Worm (Caenorhabditis elegans) whole organism, late embryonic: ENCODE measurements around the gene set-22.

ENCODE experiments used
- C38D4.7 ChIP-seq: fragments of 200-800 bp; sonication (Bioruptor generic); optimal IDR thresholded peaks from 2 replicates; lab custom pipeline; 2018; ENCODE audit warnings: mild to moderate bottlenecking, missing genetic modification characterization, moderate library complexity, missing compliant biosample characterization
- K02D7.2 ChIP-seq: sonication (generic microtip); optimal IDR thresholded peaks from 2 replicates; lab custom pipeline; 2017; ENCODE audit warnings: mild to moderate bottlenecking, missing genetic modification characterization, missing compliant biosample characterization
- K09A11.1 ChIP-seq: sonication (generic microtip); optimal IDR thresholded peaks from 2 replicates; lab custom pipeline; 2017; ENCODE audit warnings: antibody characterized with exemption, mild to moderate bottlenecking, missing genetic modification characterization, missing compliant biosample characterization; ENCODE audit not compliant: insufficient read depth
- T23F11.4 ChIP-seq: fragments of 200-800 bp; sonication (Bioruptor generic); optimal IDR thresholded peaks from 2 replicates; lab custom pipeline; 2018; ENCODE audit warnings: mild to moderate bottlenecking, missing genetic modification characterization, missing compliant biosample characterization
- Y22D7AL.16 ChIP-seq: sonication (generic microtip); optimal IDR thresholded peaks from 2 replicates; lab custom pipeline; 2016; ENCODE audit warnings: missing genetic modification characterization, missing compliant biosample characterization
- ahr-1 ChIP-seq: sonication (generic microtip); optimal IDR thresholded peaks from 2 replicates; lab custom pipeline; 2016; ENCODE audit warnings: missing genetic modification characterization, missing compliant biosample characterization
- ceh-18 ChIP-seq: sonication (generic microtip); optimal IDR thresholded peaks from 2 replicates; lab custom pipeline; 2016; ENCODE audit warnings: missing genetic modification characterization, missing compliant biosample characterization
- ceh-22 ChIP-seq: sonication (generic microtip); optimal IDR thresholded peaks from 2 replicates; lab custom pipeline; 2017; ENCODE audit warnings: missing biosample characterization, missing genetic modification characterization
- ceh-30 ChIP-seq: fragments of 150-350 bp; optimal IDR thresholded peaks from 2 replicates; lab custom pipeline; 2014; ENCODE audit warnings: missing biosample characterization, missing genetic modification characterization
- ceh-34 ChIP-seq: sonication (generic microtip); optimal IDR thresholded peaks from 2 replicates; lab custom pipeline; 2016; ENCODE audit warnings: mild to moderate bottlenecking, missing genetic modification characterization, missing compliant biosample characterization
- ceh-6 ChIP-seq: fragments of 200-800 bp; sonication (Bioruptor generic); optimal IDR thresholded peaks from 2 replicates; lab custom pipeline; 2018; ENCODE audit warnings: mild to moderate bottlenecking, missing genetic modification characterization, missing compliant biosample characterization
- dve-1 ChIP-seq: sonication (generic microtip); optimal IDR thresholded peaks from 2 replicates; lab custom pipeline; 2017; ENCODE audit warnings: antibody characterized with exemption, mild to moderate bottlenecking, missing genetic modification characterization, missing compliant biosample characterization
- elt-2 ChIP-seq: sonication (generic microtip); optimal IDR thresholded peaks from 2 replicates; lab custom pipeline; 2016; ENCODE audit warnings: missing genetic modification reagents, missing genetic modification characterization, missing compliant biosample characterization
- elt-4 ChIP-seq: sonication (generic microtip); optimal IDR thresholded peaks from 2 replicates; lab custom pipeline; 2016; ENCODE audit warnings: missing genetic modification characterization, missing compliant biosample characterization
- fax-1 ChIP-seq: sonication (generic microtip); optimal IDR thresholded peaks from 2 replicates; lab custom pipeline; 2016; ENCODE audit warnings: missing genotype, missing genetic modification characterization, missing compliant biosample characterization
- fkh-6 ChIP-seq: sonication (generic microtip); optimal IDR thresholded peaks from 2 replicates; lab custom pipeline; 2016; ENCODE audit warnings: missing genetic modification characterization, missing compliant biosample characterization
- hlh-13 ChIP-seq: fragments of 200-800 bp; sonication (Bioruptor generic); optimal IDR thresholded peaks from 2 replicates; lab custom pipeline; 2018; ENCODE audit warnings: mild to moderate bottlenecking, missing genetic modification characterization, missing compliant biosample characterization
- hlh-15 ChIP-seq: sonication (generic microtip); optimal IDR thresholded peaks from 2 replicates; lab custom pipeline; 2016; ENCODE audit warnings: missing genetic modification characterization, missing compliant biosample characterization
- hlh-30 ChIP-seq: sonication (generic microtip); optimal IDR thresholded peaks from 2 replicates; lab custom pipeline; 2017; ENCODE audit warnings: antibody characterized with exemption, missing genetic modification characterization, missing compliant biosample characterization; ENCODE audit not compliant: insufficient read depth
- hlh-8 ChIP-seq: sonication (generic microtip); optimal IDR thresholded peaks from 2 replicates; lab custom pipeline; 2016; ENCODE audit warnings: missing genotype, missing genetic modification characterization, missing compliant biosample characterization
- nfya-1 ChIP-seq: sonication (generic microtip); optimal IDR thresholded peaks from 2 replicates; lab custom pipeline; 2017; ENCODE audit warnings: missing genetic modification characterization, mild to moderate bottlenecking, missing compliant biosample characterization, antibody characterized with exemption, moderate library complexity
- nhr-11 ChIP-seq: fragments of 150-350 bp; optimal IDR thresholded peaks from 2 replicates; lab custom pipeline; 2014; ENCODE audit warnings: missing biosample characterization, missing genetic modification characterization
- npax-4 ChIP-seq: sonication (generic microtip); optimal IDR thresholded peaks from 2 replicates; lab custom pipeline; 2016; ENCODE audit warnings: missing genetic modification characterization, missing compliant biosample characterization
- pag-3 ChIP-seq: sonication (generic microtip); optimal IDR thresholded peaks from 2 replicates; lab custom pipeline; 2016; ENCODE audit warnings: missing compliant biosample characterization, missing genetic modification characterization, borderline replicate concordance
- pat-9 ChIP-seq: fragments of 200-800 bp; sonication (Bioruptor generic); optimal IDR thresholded peaks from 2 replicates; lab custom pipeline; 2018; ENCODE audit warnings: mild to moderate bottlenecking, missing genetic modification characterization, moderate library complexity, missing compliant biosample characterization
- pax-1 ChIP-seq: fragments of 150-350 bp; optimal IDR thresholded peaks from 2 replicates; lab custom pipeline; 2014; ENCODE audit warnings: missing biosample characterization, missing genetic modification characterization
- pha-2 ChIP-seq: sonication (generic microtip); optimal IDR thresholded peaks from 2 replicates; lab custom pipeline; 2017; ENCODE audit warnings: mild to moderate bottlenecking, missing genetic modification characterization, missing compliant biosample characterization
- pqm-1 ChIP-seq: sonication (generic microtip); optimal IDR thresholded peaks from 2 replicates; lab custom pipeline; 2016; ENCODE audit warnings: missing genetic modification characterization, missing compliant biosample characterization
- sdc-2 ChIP-seq: sonication (generic microtip); optimal IDR thresholded peaks from 2 replicates; lab custom pipeline; 2016; ENCODE audit warnings: missing genotype, missing genetic modification characterization, missing compliant biosample characterization
- sox-2 ChIP-seq: fragments of 200-800 bp; sonication (Bioruptor generic); IDR thresholded peaks from 2 replicates; pipeline ENCODE4 v1.3.6; 2022; ENCODE audit warnings: missing genetic modification reagents, missing genetic modification characterization, missing compliant biosample characterization
- syd-9 ChIP-seq: sonication (generic microtip); optimal IDR thresholded peaks from 2 replicates; lab custom pipeline; 2016; ENCODE audit warnings: mild to moderate bottlenecking, missing genetic modification characterization, moderate library complexity, missing compliant biosample characterization
- tbx-2 ChIP-seq: sonication (generic microtip); optimal IDR thresholded peaks from 2 replicates; lab custom pipeline; 2016; ENCODE audit warnings: missing genetic modification characterization, missing compliant biosample characterization
- ttx-3 ChIP-seq: sonication (generic microtip); optimal IDR thresholded peaks from 2 replicates; lab custom pipeline; 2016; ENCODE audit warnings: missing genetic modification reagents, missing genetic modification characterization, missing compliant biosample characterization
- unc-55 ChIP-seq: sonication (generic microtip); optimal IDR thresholded peaks from 2 replicates; lab custom pipeline; 2017; ENCODE audit warnings: missing biosample characterization, missing genetic modification reagents, missing genetic modification characterization
- unc-86 ChIP-seq: sonication (generic microtip); optimal IDR thresholded peaks from 2 replicates; lab custom pipeline; 2016; ENCODE audit warnings: missing genetic modification characterization, missing compliant biosample characterization

Gene set-22

DNA sequence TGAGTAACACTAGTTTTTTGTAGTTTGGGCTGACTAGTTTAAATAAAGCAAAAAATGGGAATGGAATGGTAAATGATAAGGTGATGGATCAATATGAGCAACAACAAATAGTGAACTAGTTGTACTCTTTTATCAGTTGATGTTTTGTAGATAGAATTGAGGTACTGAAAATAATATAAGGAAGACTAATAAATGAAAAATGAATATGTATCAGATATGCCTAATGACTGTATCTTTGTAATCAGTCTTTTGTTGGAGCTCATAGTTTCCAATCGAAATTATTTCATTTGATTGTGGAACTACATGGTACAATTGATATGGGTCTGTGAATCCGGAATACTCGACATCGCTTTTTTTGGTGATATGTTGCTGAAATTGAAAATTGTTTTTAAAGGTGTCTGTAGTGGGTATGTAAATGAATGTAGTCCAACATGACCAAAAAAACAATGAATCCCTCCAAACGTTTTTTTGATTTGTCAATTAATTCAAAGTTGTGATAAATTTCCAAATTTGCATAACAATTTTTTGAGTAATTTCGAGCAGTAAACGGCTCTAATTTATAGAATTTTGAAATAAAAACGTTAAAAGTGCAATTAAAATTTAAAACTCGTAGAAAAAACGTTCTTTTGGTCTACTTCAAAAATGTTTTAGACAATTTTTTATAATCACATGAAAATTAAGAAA, 26.5 kb upstream of the set-22 start, which contains the start of gene F15H10.12:
Gene F15H10.12 (minus strand): TSS at position 51 of the 684 bp plus-strand sequence.
- TF ChIP-seq pha-2 = no peak
- no peak for TF ChIP-seq nfya-1 (tag; lab: Kevin White, UChicago)
- TF ChIP-seq ttx-3 (tag; lab: Kevin White, UChicago) = no peak
- no peak for TF ChIP-seq T23F11.4 (GFP tag; lab: Kevin White, UChicago)
- no peak for TF ChIP-seq tbx-2 (tag; lab: Kevin White, UChicago)
- TF ChIP-seq pag-3 (tag; lab: Kevin White, UChicago) = no peak
- no peak for TF ChIP-seq sdc-2 (tag; lab: Kevin White, UChicago)
- no peak for TF ChIP-seq ceh-22 (tag; lab: Kevin White, UChicago)
- TF ChIP-seq ceh-6 (GFP tag; lab: Kevin White, UChicago) = no peak
- no peak for TF ChIP-seq hlh-8 (tag; lab: Kevin White, UChicago)
- no peak for TF ChIP-seq sox-2 (GFP tag; lab: Robert Waterston, UW)
- TF ChIP-seq syd-9 (tag; lab: Kevin White, UChicago) = no peak
- TF ChIP-seq unc-86 (tag; lab: Kevin White, UChicago) = no peak
- no peak for TF ChIP-seq nhr-11 (tag; lab: Kevin White, UChicago)
- no peak for TF ChIP-seq ceh-34 (tag; lab: Kevin White, UChicago)
- no peak for TF ChIP-seq K02D7.2 (tag; lab: Kevin White, UChicago)
- TF ChIP-seq pax-1 (tag; lab: Kevin White, UChicago) = no peak
- no peak for TF ChIP-seq pat-9 (tag; lab: Kevin White, UChicago)
- TF ChIP-seq pqm-1 (tag; lab: Kevin White, UChicago) = no peak
- TF ChIP-seq, all 69 proteins: peak for 0

DNA sequence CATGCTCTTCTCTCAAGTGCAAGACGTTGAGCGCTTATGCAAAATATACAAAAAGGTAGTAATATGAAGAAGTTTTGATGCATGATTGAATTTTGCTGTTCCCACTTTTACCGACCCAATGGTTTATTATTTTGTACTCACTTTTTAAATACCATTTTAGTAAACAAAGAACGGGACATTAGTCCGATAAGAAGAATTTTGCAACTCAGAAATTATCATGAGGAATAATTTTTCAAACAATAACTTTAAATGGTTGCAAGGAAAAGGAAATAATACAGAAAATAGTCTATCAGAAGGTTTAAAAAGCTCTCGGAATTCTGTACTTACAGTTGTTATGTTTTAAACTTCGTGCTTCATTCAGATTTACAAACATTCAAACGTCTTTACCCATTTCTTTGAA, 22.1 kb upstream of the set-22 start, which contains the start of gene F15H10.9:
Gene F15H10.9 (minus strand): TSS at position 101 of the 400 bp plus-strand sequence.
- TF ChIP-seq Y22D7AL.16 (no peak), fax-1 (tag; lab: Kevin White, UChicago) (no peak), sdc-2 (tag; lab: Kevin White, UChicago) (no peak)

DNA sequence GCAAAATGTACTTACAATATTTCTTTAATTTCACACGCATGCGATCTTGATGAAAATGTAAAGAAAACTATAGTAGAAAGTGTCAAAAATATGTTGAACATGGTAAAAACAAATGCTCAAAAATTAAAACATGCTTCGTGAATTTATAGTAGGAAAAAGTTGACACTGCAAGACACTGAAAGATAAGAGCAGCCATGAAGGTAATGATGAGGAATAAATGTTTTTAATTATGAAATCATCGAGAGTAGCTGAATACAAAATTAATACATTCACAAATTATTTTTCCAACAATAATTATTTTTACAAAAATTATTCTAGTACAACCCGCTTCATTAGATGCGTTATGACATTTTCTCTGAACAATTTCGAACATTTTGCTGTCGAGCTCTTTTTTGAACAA, 19.8 kb upstream of the set-22 start, which contains the start of gene F15H10.10:
Gene F15H10.10 (minus strand): TSS at position 101 of the 400 bp plus-strand sequence.
- no peak for TF ChIP-seq elt-2 (tag; lab: Kevin White, UChicago)
- no peak for TF ChIP-seq Y22D7AL.16
- TF ChIP-seq, all 69 proteins: peak for 0

DNA sequence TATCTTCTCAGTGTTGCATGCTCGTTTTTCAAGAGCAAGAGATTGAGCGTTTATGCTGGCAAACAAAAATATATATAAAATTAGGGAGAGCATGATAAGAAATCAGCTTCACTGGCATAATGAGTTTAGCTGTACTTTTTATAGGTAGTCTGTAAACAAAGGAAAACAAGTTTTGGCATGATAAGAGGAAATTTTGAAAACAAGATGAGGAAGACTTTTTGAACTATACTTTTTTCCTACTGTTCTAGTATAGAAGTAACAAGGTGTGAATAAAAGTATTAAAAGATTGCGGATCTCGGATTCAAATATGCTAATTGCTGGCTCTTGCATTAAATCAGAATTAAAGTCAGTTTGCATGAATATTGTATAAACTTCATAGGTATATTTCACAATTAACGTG, 17.8 kb upstream of the set-22 start, which contains the start of gene F15H10.5:
Gene F15H10.5 (minus strand): TSS at position 101 of the 400 bp plus-strand sequence.
- TF ChIP-seq tbx-2 (tag; lab: Kevin White, UChicago) = no peak
- TF ChIP-seq hlh-13 (GFP tag; lab: Kevin White, UChicago) = no peak
- TF ChIP-seq ahr-1 (tag; lab: Kevin White, UChicago) = no peak
- TF ChIP-seq ceh-30 (tag; lab: Kevin White, UChicago) = no peak
- TF ChIP-seq T23F11.4 (GFP tag; lab: Kevin White, UChicago) = no peak
- no peak for TF ChIP-seq ttx-3 (tag; lab: Kevin White, UChicago)
- no peak for TF ChIP-seq fkh-6
- no peak for TF ChIP-seq hlh-8 (tag; lab: Kevin White, UChicago)
- no peak for TF ChIP-seq syd-9 (tag; lab: Kevin White, UChicago)
- no peak for TF ChIP-seq ceh-34 (tag; lab: Kevin White, UChicago)
- TF ChIP-seq pag-3 (tag; lab: Kevin White, UChicago) = no peak
- no peak for TF ChIP-seq hlh-30 (tag; lab: Kevin White, UChicago)
- no peak for TF ChIP-seq dve-1 (tag; lab: Kevin White, UChicago)
- no peak for TF ChIP-seq pqm-1 (tag; lab: Kevin White, UChicago)
- TF ChIP-seq hlh-15 (tag; lab: Kevin White, UChicago) = no peak

DNA sequence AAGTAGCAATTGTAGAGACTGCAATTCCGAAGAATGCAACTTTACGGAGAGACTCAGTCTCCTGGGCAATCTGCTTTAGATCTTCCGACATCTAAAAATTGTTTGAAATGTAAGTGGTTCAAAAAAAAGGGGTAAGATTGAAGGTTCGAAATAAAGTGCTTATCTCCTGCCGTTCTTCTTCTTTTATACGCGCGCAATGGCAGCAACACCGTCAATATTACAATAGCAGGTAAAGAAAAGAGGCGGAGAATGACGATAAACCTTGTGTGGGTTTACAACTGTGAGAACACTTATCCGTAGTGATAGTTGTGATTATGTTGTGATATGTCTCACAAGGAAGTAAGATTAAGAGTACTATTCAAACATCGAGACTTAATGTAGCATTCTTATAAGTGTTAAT, 14.9 kb upstream of the set-22 start, which contains the start of gene col-13:
Gene col-13 (minus strand): TSS at position 101 of the 400 bp plus-strand sequence.
- TF ChIP-seq pha-2 (no peak), K09A11.1 (tag; lab: Kevin White, UChicago) (no peak), elt-4 (tag; lab: Kevin White, UChicago) (no peak), npax-4 (no peak), C38D4.7 (GFP tag; lab: Kevin White, UChicago) (no peak), Y22D7AL.16 (no peak), ceh-18 (no peak), unc-55 (GFP tag; lab: Kevin White, UChicago) (no peak), ceh-34 (tag; lab: Kevin White, UChicago) (no peak), hlh-8 (tag; lab: Kevin White, UChicago) (no peak), pat-9 (tag; lab: Kevin White, UChicago) (no peak), sdc-2 (tag; lab: Kevin White, UChicago) (no peak)
